Worm (Caenorhabditis elegans) whole organism, late embryonic: Measurements from ENCODE around the gene hecw-1.

Experiments used
- C08G9.2 ChIP-seq: sonication (generic microtip); optimal IDR thresholded peaks from 2 replicates; lab custom pipeline; 2016; ENCODE audit warnings: mild to moderate bottlenecking, missing genetic modification characterization, moderate library complexity, missing compliant biosample characterization
- ceh-14 ChIP-seq: sonication (generic microtip); optimal IDR thresholded peaks from 2 replicates; lab custom pipeline; 2016; ENCODE audit warnings: missing genotype, missing genetic modification characterization, missing compliant biosample characterization
- ceh-18 ChIP-seq: sonication (generic microtip); optimal IDR thresholded peaks from 2 replicates; lab custom pipeline; 2016; ENCODE audit warnings: missing genetic modification characterization, missing compliant biosample characterization
- ceh-22 ChIP-seq: sonication (generic microtip); optimal IDR thresholded peaks from 2 replicates; lab custom pipeline; 2017; ENCODE audit warnings: missing biosample characterization, missing genetic modification characterization
- dve-1 ChIP-seq: sonication (generic microtip); optimal IDR thresholded peaks from 2 replicates; lab custom pipeline; 2017; ENCODE audit warnings: antibody characterized with exemption, mild to moderate bottlenecking, missing genetic modification characterization, missing compliant biosample characterization
- gmeb-2 ChIP-seq: sonication (generic microtip); optimal IDR thresholded peaks from 2 replicates; lab custom pipeline; 2016; ENCODE audit warnings: missing genetic modification characterization, inconsistent platforms, missing compliant biosample characterization
- hlh-30 ChIP-seq: sonication (generic microtip); optimal IDR thresholded peaks from 2 replicates; lab custom pipeline; 2017; ENCODE audit warnings: antibody characterized with exemption, missing genetic modification characterization, missing compliant biosample characterization; ENCODE audit not compliant: insufficient read depth
- mec-3 ChIP-seq: sonication (generic microtip); optimal IDR thresholded peaks from 2 replicates; lab custom pipeline; 2016; ENCODE audit warnings: borderline replicate concordance, missing genetic modification characterization, missing compliant biosample characterization
- pha-4 ChIP-seq: fragments of 150-350 bp; optimal IDR thresholded peaks from 2 replicates; lab custom pipeline; 2018; ENCODE audit warnings: missing biosample characterization, missing genetic modification reagents, missing genetic modification characterization
- unc-86 ChIP-seq: sonication (generic microtip); optimal IDR thresholded peaks from 2 replicates; lab custom pipeline; 2016; ENCODE audit warnings: missing genetic modification characterization, missing compliant biosample characterization

DNA sequence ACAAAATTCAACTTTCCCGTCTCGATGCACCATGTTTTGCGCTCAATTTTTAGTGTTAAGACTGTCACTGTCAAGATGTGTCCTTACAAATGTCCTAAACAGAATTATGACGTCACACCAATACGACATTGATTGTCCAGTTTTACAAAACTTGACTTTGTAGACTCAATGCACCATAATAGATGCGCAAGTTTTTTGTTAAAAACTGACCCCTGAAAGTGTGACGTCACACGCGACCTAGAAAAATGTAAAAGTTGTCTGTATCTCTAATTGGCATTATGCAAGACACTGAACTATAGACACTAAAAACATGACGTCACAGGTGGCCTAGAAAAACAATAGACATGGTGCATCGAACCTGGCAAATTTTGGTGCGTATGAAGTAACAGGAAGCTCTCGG, 38.7 kb downstream of the hecw-1 start:
- no peak for TF ChIP-seq hlh-30 (tag; lab: Kevin White, UChicago)
- TF ChIP-seq unc-86 (tag; lab: Kevin White, UChicago), result no peak
- no peak for TF ChIP-seq gmeb-2
- TF ChIP-seq pha-4 (tag; lab: Kevin White, UChicago), result no peak
- TF ChIP-seq mec-3 (tag; lab: Kevin White, UChicago), result no peak
- TF ChIP-seq dve-1, result no peak
- TF ChIP-seq ceh-22, result no peak
- no peak for TF ChIP-seq C08G9.2
- TF ChIP-seq ceh-18, result no peak
- TF ChIP-seq ceh-14 (tag; lab: Kevin White, UChicago), result no peak
